Fruit fly (Drosophila melanogaster) whole organism, prepupa: Measurements from ENCODE around the gene CG5910.

ENCODE experiments used
- CG11294 ChIP-seq: fragments of 200-800 bp; sonication (Bioruptor generic); IDR thresholded peaks from 2 replicates; pipeline ENCODE4 v1.3.6; 2022; ENCODE audit warnings: missing biosample characterization, missing genetic modification characterization
- CG11902 ChIP-seq: fragments of 200-800 bp; sonication (Bioruptor generic); optimal IDR thresholded peaks from 3 replicates; lab custom pipeline; 2016; ENCODE audit warnings: missing biosample characterization, missing genetic modification characterization
- CG15336 ChIP-seq: fragments of 200-800 bp; sonication (Bioruptor generic); IDR thresholded peaks from 2 replicates; pipeline ENCODE4 v1.3.6; 2022; ENCODE audit warnings: missing biosample characterization, missing genetic modification characterization
- CG1621 ChIP-seq: fragments of 200-800 bp; sonication (Bioruptor generic); optimal IDR thresholded peaks from 3 replicates; lab custom pipeline; 2018; ENCODE audit warnings: missing biosample characterization, mild to moderate bottlenecking, missing genetic modification characterization
- CG16779 ChIP-seq: fragments of 200-800 bp; sonication (Bioruptor generic); optimal IDR thresholded peaks from 3 replicates; lab custom pipeline; 2017; ENCODE audit warnings: missing biosample characterization, mild to moderate bottlenecking, missing genetic modification characterization
- CG32006 ChIP-seq: fragments of 200-800 bp; sonication (Bioruptor generic); optimal IDR thresholded peaks from 3 replicates; lab custom pipeline; 2017; ENCODE audit warnings: missing biosample characterization, mild to moderate bottlenecking, missing genetic modification characterization
- CG4318 ChIP-seq: fragments of 200-800 bp; sonication (Bioruptor generic); optimal IDR thresholded peaks from 3 replicates; lab custom pipeline; 2017; ENCODE audit warnings: missing biosample characterization, mild to moderate bottlenecking, missing genetic modification characterization
- CG6163 ChIP-seq: fragments of 200-800 bp; sonication (Bioruptor generic); IDR thresholded peaks from 3 replicates; pipeline ENCODE4 v1.3.6; 2022; ENCODE audit warnings: missing biosample characterization, missing genetic modification characterization
- CG6276 ChIP-seq: fragments of 200-800 bp; sonication (Bioruptor generic); optimal IDR thresholded peaks from 2 replicates; lab custom pipeline; 2017; ENCODE audit warnings: missing biosample characterization, mild to moderate bottlenecking, missing genetic modification characterization
- CG6792 ChIP-seq: fragments of 200-800 bp; sonication (Bioruptor generic); optimal IDR thresholded peaks from 3 replicates; lab custom pipeline; 2016; ENCODE audit warnings: missing biosample characterization, missing genetic modification characterization
- CG6808 ChIP-seq: fragments of 200-800 bp; sonication (Bioruptor generic); optimal IDR thresholded peaks from 3 replicates; lab custom pipeline; 2017; ENCODE audit warnings: missing biosample characterization, missing genetic modification characterization, mild to moderate bottlenecking, moderate library complexity, missing genetic modification reagents
- CG8319 ChIP-seq: fragments of 200-800 bp; sonication (Bioruptor generic); optimal IDR thresholded peaks from 3 replicates; lab custom pipeline; 2016; ENCODE audit warnings: missing biosample characterization, missing genetic modification characterization
- CG8632 ChIP-seq: fragments of 200-800 bp; sonication (Bioruptor generic); optimal IDR thresholded peaks from 3 replicates; lab custom pipeline; 2016; ENCODE audit warnings: missing biosample characterization, missing genetic modification characterization
- Eip75B ChIP-seq: fragments of 200-800 bp; sonication (Bioruptor generic); optimal IDR thresholded peaks from 3 replicates; lab custom pipeline; 2016; ENCODE audit warnings: missing biosample characterization, missing genetic modification characterization
- Eip78C ChIP-seq: fragments of 200-800 bp; sonication (Bioruptor generic); peaks from one replicate; lab custom pipeline; 2016; ENCODE audit warnings: missing biosample characterization, missing genetic modification characterization
- Eip93F ChIP-seq: fragments of 200-800 bp; sonication (Bioruptor generic); optimal IDR thresholded peaks from 2 replicates; lab custom pipeline; 2016; ENCODE audit warnings: missing biosample characterization, mild to moderate bottlenecking, missing genetic modification characterization
- Ets21C ChIP-seq: fragments of 200-800 bp; sonication (Bioruptor generic); optimal IDR thresholded peaks from 3 replicates; lab custom pipeline; 2016; ENCODE audit warnings: missing biosample characterization, missing genetic modification characterization
- Ets96B ChIP-seq: fragments of 200-800 bp; optimal IDR thresholded peaks from 2 replicates; lab custom pipeline; 2019; ENCODE audit warnings: missing biosample characterization, mild to moderate bottlenecking, missing genetic modification characterization, moderate library complexity
- Gug ChIP-seq: fragments of 200-800 bp; sonication (Bioruptor generic); IDR thresholded peaks from 2 replicates; pipeline ENCODE4 v1.3.6; 2022; ENCODE audit warnings: missing biosample characterization, missing genetic modification characterization
- Hr38 ChIP-seq: sonication (Bioruptor generic); optimal IDR thresholded peaks from 2 replicates; lab custom pipeline; 2016; ENCODE audit warnings: missing biosample characterization, missing genetic modification characterization
- Hr4 ChIP-seq: fragments of 200-800 bp; sonication (Bioruptor generic); optimal IDR thresholded peaks from 3 replicates; lab custom pipeline; 2016; ENCODE audit warnings: missing biosample characterization, missing genetic modification characterization
- Lpt ChIP-seq: fragments of 200-800 bp; sonication (Bioruptor generic); optimal IDR thresholded peaks from 3 replicates; lab custom pipeline; 2016; ENCODE audit warnings: missing biosample characterization, missing genetic modification characterization
- Met ChIP-seq: fragments of 200-800 bp; sonication (Bioruptor generic); optimal IDR thresholded peaks from 3 replicates; lab custom pipeline; 2016; ENCODE audit warnings: missing biosample characterization, missing genetic modification characterization
- OdsH ChIP-seq: fragments of 200-800 bp; sonication (Bioruptor generic); optimal IDR thresholded peaks from 3 replicates; lab custom pipeline; 2016; ENCODE audit warnings: missing biosample characterization, missing genetic modification characterization
- Smox ChIP-seq: fragments of 200-800 bp; sonication (Bioruptor generic); optimal IDR thresholded peaks from 3 replicates; lab custom pipeline; 2016; ENCODE audit warnings: missing biosample characterization, missing genetic modification characterization
- Sox102F ChIP-seq: fragments of 200-800 bp; sonication (Bioruptor generic); optimal IDR thresholded peaks from 2 replicates; lab custom pipeline; 2016; ENCODE audit warnings: missing biosample characterization, mild to moderate bottlenecking, missing genetic modification characterization
- Sox14 ChIP-seq: fragments of 200-800 bp; sonication (Bioruptor generic); optimal IDR thresholded peaks from 3 replicates; lab custom pipeline; 2016; ENCODE audit warnings: missing biosample characterization, missing genetic modification characterization
- Sox15 ChIP-seq: fragments of 200-800 bp; sonication (Bioruptor generic); optimal IDR thresholded peaks from 3 replicates; lab custom pipeline; 2016; ENCODE audit warnings: missing biosample characterization, missing genetic modification characterization
- acj6 ChIP-seq: fragments of 200-800 bp; sonication (Bioruptor generic); optimal IDR thresholded peaks from 3 replicates; lab custom pipeline; 2016; ENCODE audit warnings: missing biosample characterization, missing genetic modification characterization
- dac ChIP-seq: fragments of 200-800 bp; sonication (Bioruptor generic); optimal IDR thresholded peaks from 2 replicates; lab custom pipeline; 2017; ENCODE audit warnings: missing biosample characterization, mild to moderate bottlenecking, missing genetic modification characterization
- dsx ChIP-seq: fragments of 200-800 bp; optimal IDR thresholded peaks from 3 replicates; lab custom pipeline; 2019; ENCODE audit warnings: missing biosample characterization, mild to moderate bottlenecking, missing genetic modification characterization, moderate library complexity; ENCODE audit not compliant: poor library complexity, severe bottlenecking
- esn ChIP-seq: fragments of 200-800 bp; sonication (Bioruptor generic); optimal IDR thresholded peaks from 2 replicates; lab custom pipeline; 2016; ENCODE audit warnings: missing biosample characterization, mild to moderate bottlenecking, missing genetic modification characterization, moderate library complexity
- fd59A ChIP-seq: fragments of 200-800 bp; sonication (Bioruptor generic); optimal IDR thresholded peaks from 2 replicates; lab custom pipeline; 2017; ENCODE audit warnings: missing biosample characterization, mild to moderate bottlenecking, missing genetic modification characterization, missing genetic modification reagents
- fd85E ChIP-seq: fragments of 200-800 bp; sonication (Bioruptor generic); optimal IDR thresholded peaks from 3 replicates; lab custom pipeline; 2016; ENCODE audit warnings: missing biosample characterization, missing genetic modification characterization
- net ChIP-seq: fragments of 200-800 bp; sonication (Bioruptor generic); optimal IDR thresholded peaks from 3 replicates; lab custom pipeline; 2016; ENCODE audit warnings: missing biosample characterization, missing genetic modification characterization
- pdm3 ChIP-seq: fragments of 200-800 bp; sonication (Bioruptor generic); optimal IDR thresholded peaks from 3 replicates; lab custom pipeline; 2016; ENCODE audit warnings: missing biosample characterization, missing genetic modification characterization
- ss ChIP-seq, 2 experiments: fragments of 200-800 bp; sonication (Bioruptor generic); optimal IDR thresholded peaks; 2 replicates in 1 of 2; 3 replicates in 1 of 2; lab custom pipeline; 2017 to 2018; ENCODE audit warnings: mild to moderate bottlenecking in 2 of 2, missing biosample characterization in 2 of 2, missing genetic modification characterization in 2 of 2, moderate library complexity in 1 of 2
- svp ChIP-seq: fragments of 200-800 bp; sonication (Bioruptor generic); peaks from one replicate; lab custom pipeline; 2016; ENCODE audit warnings: missing biosample characterization, missing genetic modification characterization
- topi ChIP-seq: fragments of 200-800 bp; sonication (Bioruptor generic); optimal IDR thresholded peaks from 3 replicates; lab custom pipeline; 2016; ENCODE audit warnings: missing biosample characterization, missing genetic modification characterization
- vri ChIP-seq: fragments of 200-800 bp; sonication (Bioruptor generic); optimal IDR thresholded peaks from 3 replicates; lab custom pipeline; 2016; ENCODE audit warnings: missing biosample characterization, mild to moderate bottlenecking, missing genetic modification characterization

CG5910 gene

dm6 chr3L:20410345-20410744, 31.9 kb upstream of the CG5910 start, which contains the start of gene CG13248:
Gene CG13248, minus strand, starts transcription at chr3L:20410566.
- TF ChIP-seq CG15336 (GFP tag; lab: Robert Waterston, UW) = no peak
- TF ChIP-seq CG6163 (GFP tag; lab: Robert Waterston, UW) = no peak
- no peak for TF ChIP-seq esn (GFP tag; lab: Kevin White, UChicago)
- no peak for TF ChIP-seq Eip93F (GFP tag; lab: Kevin White, UChicago)
- no peak for TF ChIP-seq Hr38 (GFP tag; lab: Kevin White, UChicago)
- no peak for TF ChIP-seq dac (GFP tag; lab: Kevin White, UChicago)
- TF ChIP-seq OdsH = no peak
- no peak for TF ChIP-seq Met (GFP tag; lab: Kevin White, UChicago)
- no peak for TF ChIP-seq CG11902
- TF ChIP-seq dsx (GFP tag; lab: Kevin White, UChicago) = no peak
- TF ChIP-seq CG8632 = no peak
- no peak for TF ChIP-seq topi (GFP tag; lab: Kevin White, UChicago)
- no peak for TF ChIP-seq CG6276
- TF ChIP-seq Sox102F = no peak
- no peak for TF ChIP-seq pdm3
- no peak for TF ChIP-seq net (GFP tag; lab: Kevin White, UChicago)
- no peak for TF ChIP-seq Ets21C (GFP tag; lab: Kevin White, UChicago)
- TF ChIP-seq Smox (GFP tag; lab: Kevin White, UChicago) = no peak

dm6 chr3L:20410780-20411179, 31.4 kb upstream of the CG5910 start:
- TF ChIP-seq fd85E (GFP tag; lab: Kevin White, UChicago) (no peak), Lpt (GFP tag; lab: Kevin White, UChicago) (no peak), Sox14 (no peak), fd59A (no peak), Smox (GFP tag; lab: Kevin White, UChicago) (no peak), Eip78C (GFP tag; lab: Kevin White, UChicago) (peak; percentile 47), CG6792 (GFP tag; lab: Kevin White, UChicago) (no peak), CG6808 (GFP tag; lab: Kevin White, UChicago) (no peak), Eip75B (GFP tag; lab: Kevin White, UChicago) (no peak), svp (GFP tag; lab: Kevin White, UChicago) (peak; percentile 22), dac (GFP tag; lab: Kevin White, UChicago) (no peak), esn (GFP tag; lab: Kevin White, UChicago) (no peak), CG4318 (GFP tag; lab: Kevin White, UChicago) (no peak), CG6276 (no peak), net (GFP tag; lab: Kevin White, UChicago) (no peak), pdm3 (no peak), CG11294 (GFP tag; lab: Robert Waterston, UW) (no peak), dsx (GFP tag; lab: Kevin White, UChicago) (no peak), vri (GFP tag; lab: Kevin White, UChicago) (peak; percentile 2), topi (GFP tag; lab: Kevin White, UChicago) (no peak), acj6 (GFP tag; lab: Kevin White, UChicago) (no peak)

dm6 chr3L:20413304-20413703, 28.9 kb upstream of the CG5910 start, which contains the start of gene zye:
Gene zye, plus strand, starts transcription at chr3L:20413604.
- no peak for TF ChIP-seq Gug
- no peak for TF ChIP-seq CG32006
- TF ChIP-seq pdm3 = no peak

DNA sequence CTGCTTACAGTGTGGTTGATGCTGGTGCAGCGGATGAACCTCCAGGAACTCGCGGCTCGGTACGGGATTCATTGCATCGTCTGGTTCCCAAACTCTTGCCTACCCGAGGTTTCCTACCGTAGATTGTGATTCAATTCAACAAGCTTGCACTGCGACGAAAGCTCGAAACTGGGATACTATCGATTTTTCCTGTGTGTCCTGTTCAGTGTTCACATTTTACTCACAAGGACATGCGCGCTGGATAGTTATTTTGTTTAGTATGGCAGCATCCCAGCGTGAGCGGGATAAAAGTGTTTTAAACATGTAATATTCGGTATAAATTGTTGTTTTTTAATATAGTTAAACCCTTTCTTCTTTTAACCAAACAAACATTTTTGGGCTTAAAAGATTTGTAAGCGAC, 16.3 kb upstream of the CG5910 start, which contains the start of gene CG5282:
Gene CG5282 (minus strand): TSS at position 184 of the 400 bp plus-strand sequence.
- TF ChIP-seq CG8319 (GFP tag; lab: Kevin White, UChicago) (no peak), Ets21C (GFP tag; lab: Kevin White, UChicago) (no peak), Gug (no peak), Sox15 (no peak), CG16779 (tag; lab: Kevin White, UChicago) (no peak), Hr4 (GFP tag; lab: Kevin White, UChicago) (no peak), ss (GFP tag; optimal IDR thresholded peaks at IDR 0.05; lab: Kevin White, UChicago) (no peak), CG1621 (tag; lab: Kevin White, UChicago) (no peak), CG6163 (GFP tag; lab: Robert Waterston, UW) (no peak), Ets96B (no peak), Eip93F (GFP tag; lab: Kevin White, UChicago) (no peak)
